Fruit fly (Drosophila melanogaster) Kc167 (cell line): Measurements from ENCODE around the gene qin.

Source experiments
- Myc ChIP-seq: fragments of >200 bp; optimal IDR thresholded peaks from 2 replicates; lab custom pipeline; 2017; ENCODE audit warnings: missing external identifiers
- Sin3A ChIP-seq: fragments of >200 bp; optimal IDR thresholded peaks from 2 replicates; lab custom pipeline; 2018; ENCODE audit warnings: missing external identifiers

DNA sequence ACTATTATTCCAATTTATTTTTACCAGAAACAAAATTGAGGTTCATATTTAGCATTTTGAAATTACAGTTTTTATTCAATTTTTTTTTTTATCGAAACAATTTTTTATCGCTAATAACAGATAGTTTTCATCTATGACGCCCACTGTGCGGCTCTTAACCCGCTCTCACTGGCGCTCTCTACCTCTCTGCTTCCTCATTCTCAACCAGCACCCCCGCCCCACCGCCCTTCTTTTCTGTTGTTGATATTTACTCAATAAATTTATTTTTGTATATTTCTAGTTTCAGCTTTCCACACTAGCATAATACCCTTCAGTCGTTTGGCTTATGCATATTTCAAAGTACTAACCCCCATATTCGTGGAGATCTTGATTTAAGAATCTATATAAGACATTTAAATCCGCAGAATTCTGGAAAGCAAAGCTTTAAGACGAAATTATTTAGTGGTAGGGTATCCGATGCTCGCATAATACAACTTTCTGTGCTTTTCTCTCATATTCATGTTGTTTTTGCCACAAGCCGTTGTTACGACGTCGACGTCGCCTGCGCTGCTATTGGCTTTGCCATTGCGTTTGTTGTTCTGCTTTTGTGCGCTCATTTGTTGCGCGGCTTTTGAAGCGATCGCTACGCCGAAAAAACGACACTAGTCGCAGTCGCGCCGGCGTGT is 6.8 kb upstream of the qin start:
- no peak for TF ChIP-seq Sin3A (lab: Kevin White, UChicago)
- no peak for TF ChIP-seq Myc
